Worm (Caenorhabditis elegans) whole organism, young adult: ENCODE measurements around the gene pgp-4.

Experiments used
- D2030.7 ChIP-seq: fragments of 200-800 bp; sonication (Bioruptor generic); IDR thresholded peaks from 2 replicates; pipeline ENCODE4 v1.3.6; 2022; ENCODE audit warnings: missing genetic modification reagents, missing genetic modification characterization, missing compliant biosample characterization
- F33H1.4 ChIP-seq: fragments of 200-800 bp; sonication (Bioruptor generic); IDR thresholded peaks from 2 replicates; pipeline ENCODE4 v1.3.6; 2022; ENCODE audit warnings: missing genetic modification reagents, missing genetic modification characterization, missing compliant biosample characterization
- F37B4.10 ChIP-seq: fragments of 200-800 bp; sonication (Bioruptor generic); IDR thresholded peaks from 2 replicates; pipeline ENCODE4 v1.3.6; 2022; ENCODE audit warnings: missing genetic modification characterization, missing compliant biosample characterization
- F52B5.7 ChIP-seq: sonication (generic microtip); optimal IDR thresholded peaks from 2 replicates; lab custom pipeline; 2016; ENCODE audit warnings: mild to moderate bottlenecking, missing genetic modification characterization, missing compliant biosample characterization
- K11D2.4 ChIP-seq: fragments of 200-800 bp; sonication (Bioruptor generic); IDR thresholded peaks from 2 replicates; pipeline ENCODE4 v1.3.6; 2022; ENCODE audit warnings: missing genetic modification reagents, missing genetic modification characterization, missing compliant biosample characterization
- K12H6.12 ChIP-seq: fragments of 200-800 bp; sonication (Bioruptor generic); optimal IDR thresholded peaks from 2 replicates; lab custom pipeline; 2018; ENCODE audit warnings: mild to moderate bottlenecking, missing genetic modification characterization, missing compliant biosample characterization
- T26A5.8 ChIP-seq: sonication (generic microtip); optimal IDR thresholded peaks from 2 replicates; lab custom pipeline; 2016; ENCODE audit warnings: missing genetic modification characterization, missing compliant biosample characterization
- Y67H2A.10 ChIP-seq: fragments of 200-800 bp; sonication (Bioruptor generic); conservative IDR thresholded peaks from 2 replicates; pipeline ENCODE4 v1.3.6; 2022; ENCODE audit warnings: missing genetic modification reagents, missing genetic modification characterization, missing compliant biosample characterization
- Y95B8A.8 ChIP-seq: fragments of 200-800 bp; sonication (Bioruptor generic); IDR thresholded peaks from 2 replicates; pipeline ENCODE4 v1.3.6; 2022; ENCODE audit warnings: missing genetic modification reagents, missing genetic modification characterization, missing compliant biosample characterization
- aptf-3 ChIP-seq: fragments of 200-800 bp; sonication (Bioruptor generic); IDR thresholded peaks from 2 replicates; pipeline ENCODE4 v1.3.6; 2022; ENCODE audit warnings: missing genetic modification characterization, missing compliant biosample characterization
- atf-7 ChIP-seq: sonication (generic microtip); optimal IDR thresholded peaks from 2 replicates; lab custom pipeline; 2017; ENCODE audit warnings: mild to moderate bottlenecking, missing genetic modification characterization, missing compliant biosample characterization
- athp-1 ChIP-seq: sonication (generic microtip); optimal IDR thresholded peaks from 2 replicates; lab custom pipeline; 2017; ENCODE audit warnings: mild to moderate bottlenecking, missing genetic modification characterization, missing compliant biosample characterization
- attf-5 ChIP-seq: fragments of 200-800 bp; sonication (Bioruptor generic); optimal IDR thresholded peaks from 2 replicates; lab custom pipeline; 2018; ENCODE audit warnings: mild to moderate bottlenecking, missing genetic modification characterization, missing compliant biosample characterization
- attf-6 ChIP-seq: fragments of 200-800 bp; sonication (Bioruptor generic); IDR thresholded peaks from 2 replicates; pipeline ENCODE4 v1.3.6; 2022; ENCODE audit warnings: missing genetic modification reagents, missing genetic modification characterization, missing compliant biosample characterization
- bed-2 ChIP-seq: fragments of 200-800 bp; sonication (Bioruptor generic); IDR thresholded peaks from 2 replicates; pipeline ENCODE4 v1.3.6; 2022; ENCODE audit warnings: missing genetic modification reagents, missing genetic modification characterization, missing compliant biosample characterization
- ceh-100 ChIP-seq: fragments of 200-800 bp; sonication (Bioruptor generic); IDR thresholded peaks from 2 replicates; pipeline ENCODE4 v1.3.6; 2022; ENCODE audit warnings: missing genetic modification reagents, missing genetic modification characterization, missing compliant biosample characterization
- ceh-27 ChIP-seq: fragments of 200-800 bp; sonication (Bioruptor generic); optimal IDR thresholded peaks from 2 replicates; lab custom pipeline; 2018; ENCODE audit warnings: mild to moderate bottlenecking, missing genetic modification characterization, moderate library complexity, missing compliant biosample characterization
- ceh-58 ChIP-seq: fragments of 200-800 bp; sonication (Bioruptor generic); IDR thresholded peaks from 2 replicates; pipeline ENCODE4 v1.3.6; 2022; ENCODE audit warnings: missing genetic modification characterization, missing compliant biosample characterization
- die-1 ChIP-seq: sonication (generic microtip); optimal IDR thresholded peaks from 2 replicates; lab custom pipeline; 2016; ENCODE audit warnings: missing genotype, mild to moderate bottlenecking, missing genetic modification characterization, missing compliant biosample characterization
- dpl-1 ChIP-seq: fragments of 150-350 bp; optimal IDR thresholded peaks from 2 replicates; lab custom pipeline; 2014; ENCODE audit warnings: missing biosample characterization, missing genetic modification reagents, missing genetic modification characterization
- egl-18 ChIP-seq: fragments of 200-800 bp; sonication (Bioruptor generic); IDR thresholded peaks from 2 replicates; pipeline ENCODE4 v1.3.6; 2022; ENCODE audit warnings: missing genetic modification reagents, missing genetic modification characterization, missing compliant biosample characterization
- ets-4 ChIP-seq: fragments of 200-800 bp; sonication (Bioruptor generic); optimal IDR thresholded peaks from 2 replicates; lab custom pipeline; 2018; ENCODE audit warnings: mild to moderate bottlenecking, missing genetic modification characterization, missing compliant biosample characterization
- hmg-1.2 ChIP-seq: fragments of 200-800 bp; sonication (Bioruptor generic); IDR thresholded peaks from 2 replicates; pipeline ENCODE4 v1.3.6; 2022; ENCODE audit warnings: missing genetic modification reagents, missing genetic modification characterization, missing compliant biosample characterization
- hsf-1 ChIP-seq: fragments of 200-800 bp; sonication (Bioruptor generic); IDR thresholded peaks from 2 replicates; pipeline ENCODE4 v1.3.6; 2022; ENCODE audit warnings: missing genetic modification reagents, missing genetic modification characterization, missing compliant biosample characterization
- lin-35 ChIP-seq, 3 experiments: fragments of 150-350 bp in 2 of 3; sonication (generic microtip) in 1 of 3; optimal IDR thresholded peaks; 2 replicates each; lab custom pipeline; 2014 to 2018; ENCODE audit warnings: missing biosample characterization in 3 of 3, missing genetic modification characterization in 3 of 3, missing genetic modification reagents in 3 of 3
- lir-1 ChIP-seq: fragments of 200-800 bp; sonication (Bioruptor generic); conservative IDR thresholded peaks from 2 replicates; pipeline ENCODE4 v1.3.6; 2022; ENCODE audit warnings: missing genetic modification reagents, missing genetic modification characterization, missing compliant biosample characterization
- madf-10 ChIP-seq: sonication (generic microtip); optimal IDR thresholded peaks from 2 replicates; lab custom pipeline; 2016; ENCODE audit warnings: mild to moderate bottlenecking, missing genetic modification characterization, missing compliant biosample characterization
- mcd-1 ChIP-seq: fragments of 200-800 bp; sonication (Bioruptor generic); IDR thresholded peaks from 2 replicates; pipeline ENCODE4 v1.3.6; 2022; ENCODE audit warnings: missing genetic modification reagents, missing genetic modification characterization, missing compliant biosample characterization
- mel-28 ChIP-seq: sonication (generic microtip); optimal IDR thresholded peaks from 2 replicates; lab custom pipeline; 2016; ENCODE audit warnings: borderline replicate concordance, mild to moderate bottlenecking, missing genetic modification characterization, missing compliant biosample characterization
- mes-4 ChIP-seq: sonication (generic microtip); optimal IDR thresholded peaks from 2 replicates; lab custom pipeline; 2016; ENCODE audit warnings: missing genotype, missing genetic modification characterization, missing compliant biosample characterization
- nfya-1 ChIP-seq: sonication (generic microtip); optimal IDR thresholded peaks from 2 replicates; lab custom pipeline; 2017; ENCODE audit warnings: antibody characterized with exemption, missing compliant biosample characterization, missing genetic modification characterization, borderline replicate concordance; ENCODE audit not compliant: insufficient read depth
- nfyb-1 ChIP-seq: fragments of 200-800 bp; sonication (Bioruptor generic); IDR thresholded peaks from 2 replicates; pipeline ENCODE4 v1.3.6; 2022; ENCODE audit warnings: missing genetic modification reagents, missing genetic modification characterization, missing compliant biosample characterization
- rcor-1 ChIP-seq: fragments of 200-800 bp; sonication (Bioruptor generic); IDR thresholded peaks from 2 replicates; pipeline ENCODE4 v1.3.6; 2022; ENCODE audit warnings: missing genetic modification reagents, missing genetic modification characterization, missing compliant biosample characterization
- somi-1 ChIP-seq: fragments of 200-800 bp; sonication (Bioruptor generic); optimal IDR thresholded peaks from 2 replicates; lab custom pipeline; 2018; ENCODE audit warnings: mild to moderate bottlenecking, missing genetic modification characterization, missing compliant biosample characterization
- unc-130 ChIP-seq: sonication (generic microtip); optimal IDR thresholded peaks from 2 replicates; lab custom pipeline; 2016; ENCODE audit warnings: missing genetic modification reagents, missing genetic modification characterization, missing compliant biosample characterization
- ztf-25 ChIP-seq: fragments of 200-800 bp; sonication (Bioruptor generic); IDR thresholded peaks from 2 replicates; pipeline ENCODE4 v1.3.6; 2022; ENCODE audit warnings: missing genetic modification reagents, missing genetic modification characterization, missing compliant biosample characterization
- ztf-26 ChIP-seq: sonication (generic microtip); optimal IDR thresholded peaks from 2 replicates; lab custom pipeline; 2017; ENCODE audit warnings: missing genetic modification characterization, missing compliant biosample characterization
- ztf-28 ChIP-seq: fragments of 200-800 bp; sonication (Bioruptor generic); IDR thresholded peaks from 2 replicates; pipeline ENCODE4 v1.3.6; 2022; ENCODE audit warnings: missing genetic modification reagents, missing genetic modification characterization, missing compliant biosample characterization

The pgp-4 gene

DNA sequence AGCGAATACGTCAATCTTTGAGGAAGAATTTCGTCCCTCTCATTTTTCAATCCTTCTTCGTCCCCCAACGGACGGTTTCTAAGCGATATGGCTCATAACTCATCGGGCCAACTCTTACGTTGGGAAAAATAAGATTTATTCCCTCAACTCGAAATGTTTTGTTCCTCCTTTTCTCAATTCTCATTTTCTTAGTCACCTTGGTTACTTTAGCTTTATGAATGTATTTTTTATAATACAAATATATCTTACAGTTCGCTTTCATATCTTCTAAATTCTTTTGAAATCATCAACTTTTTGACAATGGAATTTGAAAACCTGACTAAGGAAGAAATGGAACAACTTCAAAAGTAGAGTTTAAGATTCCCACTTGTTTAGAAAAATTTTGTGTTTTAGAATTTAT, 28.2 kb upstream of the pgp-4 start, which contains the start of gene npr-9:
Gene npr-9 (plus strand): TSS at position 301 of the 400 bp plus-strand sequence.
- TF ChIP-seq hsf-1 (GFP tag; lab: Robert Waterston, UW) = no peak
- no peak for TF ChIP-seq mel-28 (tag; lab: Kevin White, UChicago)
- no peak for TF ChIP-seq attf-6
- no peak for TF ChIP-seq dpl-1
- no peak for TF ChIP-seq madf-10 (tag; lab: Kevin White, UChicago)
- TF ChIP-seq ets-4 (GFP tag; lab: Kevin White, UChicago) = no peak
- no peak for TF ChIP-seq aptf-3
- TF ChIP-seq T26A5.8 = no peak
- TF ChIP-seq Y95B8A.8 (GFP tag; lab: Robert Waterston, UW) = no peak
- no peak for TF ChIP-seq athp-1
- no peak for TF ChIP-seq D2030.7 (GFP tag; lab: Robert Waterston, UW)
- no peak for TF ChIP-seq mes-4 (tag; lab: Kevin White, UChicago)
- TF ChIP-seq nfya-1 (tag; lab: Kevin White, UChicago) = no peak
- no peak for TF ChIP-seq ceh-27 (GFP tag; lab: Kevin White, UChicago)
- TF ChIP-seq F37B4.10 (GFP tag; lab: Robert Waterston, UW) = no peak
- no peak for TF ChIP-seq hmg-1.2
- TF ChIP-seq somi-1 = no peak

DNA sequence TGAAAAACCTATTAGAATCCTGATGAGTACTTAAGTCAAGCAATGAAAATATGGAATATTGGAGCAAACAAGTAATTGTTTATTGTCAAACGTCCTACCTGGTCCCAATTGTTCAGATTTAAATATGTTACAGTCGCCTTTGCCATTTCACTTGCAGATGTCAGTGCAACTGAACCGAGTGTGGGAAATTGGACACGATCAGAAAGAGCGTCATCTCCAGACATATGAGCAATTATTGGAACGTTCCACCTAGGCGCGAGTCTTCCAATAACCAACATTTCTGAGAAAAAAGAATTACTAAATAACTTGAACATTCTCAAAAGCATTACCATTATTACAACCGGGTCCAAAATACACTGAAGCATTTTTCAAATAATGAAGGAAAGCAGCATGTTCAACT, 20.5 kb upstream of the pgp-4 start:
- no peak for TF ChIP-seq Y67H2A.10
- no peak for TF ChIP-seq rcor-1 (GFP tag; lab: Robert Waterston, UW)
- TF ChIP-seq somi-1 = no peak
- no peak for TF ChIP-seq ztf-28 (GFP tag; lab: Robert Waterston, UW)
- TF ChIP-seq K12H6.12 (tag; lab: Kevin White, UChicago) = no peak
- TF ChIP-seq bed-2 (GFP tag; lab: Robert Waterston, UW) = no peak
- no peak for TF ChIP-seq die-1 (tag; lab: Kevin White, UChicago)
- TF ChIP-seq ceh-58 (GFP tag; lab: Robert Waterston, UW) = no peak
- no peak for TF ChIP-seq T26A5.8
- TF ChIP-seq ztf-26 (tag; lab: Kevin White, UChicago) = no peak
- TF ChIP-seq unc-130 (GFP tag; lab: Kevin White, UChicago) = no peak
- no peak for TF ChIP-seq K11D2.4
- TF ChIP-seq F52B5.7 (tag; lab: Kevin White, UChicago) = no peak
- TF ChIP-seq lir-1 (GFP tag; lab: Robert Waterston, UW) = no peak
- TF ChIP-seq F33H1.4 (GFP tag; lab: Robert Waterston, UW) = no peak
- TF ChIP-seq ztf-25 = no peak
- no peak for TF ChIP-seq nfyb-1 (GFP tag; lab: Robert Waterston, UW)
- no peak for TF ChIP-seq ceh-100 (GFP tag; lab: Robert Waterston, UW)
- TF ChIP-seq attf-5 = no peak
- no peak for TF ChIP-seq mcd-1 (GFP tag; lab: Robert Waterston, UW)

DNA sequence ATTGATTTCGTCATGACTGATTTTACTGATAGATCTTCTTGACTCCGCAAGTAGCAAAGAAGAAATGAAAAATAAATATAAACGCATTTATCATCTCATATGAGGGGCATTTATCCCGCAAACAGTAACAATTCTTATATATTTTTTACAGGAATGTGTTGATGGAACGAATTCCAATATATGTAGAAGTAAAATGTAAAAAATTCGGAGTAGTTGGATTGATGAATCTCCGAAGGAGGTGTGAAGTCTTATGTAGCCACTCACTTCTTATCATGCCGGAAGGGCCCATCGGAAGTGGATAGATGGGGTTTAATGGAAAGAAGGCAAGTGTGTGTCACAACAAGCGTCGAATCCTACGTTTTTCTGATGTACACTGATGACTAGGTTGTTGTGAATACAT, 19.8 kb upstream of the pgp-4 start, which contains the start of gene gcy-9:
Gene gcy-9 (minus strand): TSS at position 101 of the 400 bp plus-strand sequence.
- TF ChIP-seq atf-7 (tag; lab: Kevin White, UChicago) (no peak), egl-18 (no peak), lin-35 (GFP tag; optimal IDR thresholded peaks at IDR 0.05; lab: Kevin White, UChicago) (no peak)
